Fruit fly (Drosophila melanogaster): ENCODE data around the gene CG14316.

The CG14316 gene

dm6 chr3R:18199177-18199884 lies 47.4 kb downstream of the CG14316 start, which contains the start of the genes Ssdp and CG7985 (continued):
- peak; percentile 97 for TF ChIP-seq CG17385 (GFP tag; optimal IDR thresholded peaks at IDR 0.05)
- peak; percentile 90 for TF ChIP-seq Deaf1 (tag; optimal IDR thresholded peaks at IDR 0.05)
- peak; percentile 91 for TF ChIP-seq Sin3A (optimal IDR thresholded peaks at IDR 0.05)
- peak; percentile 79 for TF ChIP-seq Lhr (GFP tag; optimal IDR thresholded peaks at IDR 0.05)
- peak; percentile 27 for TF ChIP-seq Sry-δ (GFP tag; optimal IDR thresholded peaks at IDR 0.05)
- TF ChIP-seq CG1603 (tag; optimal IDR thresholded peaks at IDR 0.05): peak; percentile 27
- TF ChIP-seq Ets97D (GFP tag; optimal IDR thresholded peaks at IDR 0.05): peak; percentile 66
- peak; percentile 26 for TF ChIP-seq CG2712 (tag; optimal IDR thresholded peaks at IDR 0.05)
- TF ChIP-seq CG4854 (GFP tag; optimal IDR thresholded peaks at IDR 0.05): peak; percentile 46
- peak; percentile 64 for TF ChIP-seq trem (tag; optimal IDR thresholded peaks at IDR 0.05)
- TF ChIP-seq psq (GFP tag; optimal IDR thresholded peaks at IDR 0.05): peak; percentile 92
- no peak for TF ChIP-seq CG12236 (GFP tag; optimal IDR thresholded peaks at IDR 0.05)
- peak; percentile 9 for TF ChIP-seq Mad (GFP tag; optimal IDR thresholded peaks at IDR 0.05)
- TF ChIP-seq CG10267 (tag; optimal IDR thresholded peaks at IDR 0.05): peak; percentile 8
- no peak for TF ChIP-seq CG7745 (tag; optimal IDR thresholded peaks at IDR 0.05)
- peak; percentile 24 for TF ChIP-seq Max (GFP tag; optimal IDR thresholded peaks at IDR 0.05)
- TF ChIP-seq onecut (GFP tag; IDR thresholded peaks at IDR 0.05): peak; percentile 86
- peak; percentile 54 for TF ChIP-seq Hmr (GFP tag; optimal IDR thresholded peaks at IDR 0.05)
- no peak for TF ChIP-seq Dfd (GFP tag; optimal IDR thresholded peaks at IDR 0.05)
- TF ChIP-seq CG2120 (GFP tag; optimal IDR thresholded peaks at IDR 0.05): peak; percentile 33
- TF ChIP-seq CG7928 (GFP tag; optimal IDR thresholded peaks at IDR 0.05): peak; percentile 8
- peak; percentile 20 for TF ChIP-seq CG33213 (GFP tag; optimal IDR thresholded peaks at IDR 0.05)
- no peak for TF ChIP-seq Hey (tag; optimal IDR thresholded peaks at IDR 0.05)
- TF ChIP-seq bcd (GFP tag; optimal IDR thresholded peaks at IDR 0.05): peak; percentile 26
- TF ChIP-seq pzg (GFP tag; optimal IDR thresholded peaks at IDR 0.05): peak; percentile 87
- TF ChIP-seq CG10147 (GFP tag; optimal IDR thresholded peaks at IDR 0.05): peak; percentile 12
- TF ChIP-seq Ssrp (tag; optimal IDR thresholded peaks at IDR 0.05): no peak
- TF ChIP-seq MESR4 (GFP tag; optimal IDR thresholded peaks at IDR 0.05): peak; percentile 80
- TF ChIP-seq sens (GFP tag): peak; percentile 14
- TF ChIP-seq Xbp1 (GFP tag; optimal IDR thresholded peaks at IDR 0.05): peak; percentile 3
- TF ChIP-seq zen2 (GFP tag; IDR thresholded peaks at IDR 0.05; ENCODE audit: partially characterized antibody): no peak
- TF ChIP-seq YL-1 (GFP tag; optimal IDR thresholded peaks at IDR 0.05): peak; percentile 42
- TF ChIP-seq gfzf (GFP tag; optimal IDR thresholded peaks at IDR 0.05): peak; percentile 81
- peak; percentile 60 for TF ChIP-seq CG15514 (GFP tag; optimal IDR thresholded peaks at IDR 0.05)
- peak; percentile 74 for TF ChIP-seq CG12659 (GFP tag; optimal IDR thresholded peaks at IDR 0.05)
- no peak for TF ChIP-seq danr (GFP tag; IDR thresholded peaks at IDR 0.05)
- TF ChIP-seq BEAF-32 (GFP tag; optimal IDR thresholded peaks at IDR 0.05): peak; percentile 66
- peak; percentile 47 for TF ChIP-seq CG14710 (tag; optimal IDR thresholded peaks at IDR 0.05)
- TF ChIP-seq CG6254 (GFP tag; optimal IDR thresholded peaks at IDR 0.05): no peak
- peak; percentile 11 for TF ChIP-seq Hsf (GFP tag; optimal IDR thresholded peaks at IDR 0.05)

DNA sequence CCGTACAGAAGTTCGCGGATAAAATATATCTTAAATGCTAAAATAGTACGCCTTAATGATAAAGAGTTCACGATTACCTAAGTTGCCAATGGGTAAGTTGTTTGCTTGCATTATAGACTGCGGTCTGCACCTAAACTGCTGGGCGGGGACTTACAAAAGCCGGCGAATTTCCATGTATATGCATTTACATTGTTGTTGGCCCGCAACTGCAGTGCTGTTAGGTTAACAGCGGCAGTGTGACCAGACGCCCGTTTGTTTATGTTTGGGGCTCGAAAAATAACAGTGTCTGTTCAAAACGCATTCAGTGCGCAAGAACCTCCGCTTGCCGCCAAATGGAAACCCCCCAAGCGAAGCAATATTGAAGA lies 47.9 kb downstream of the CG14316 start:
- peak; percentile 37 for TF ChIP-seq CG17186 (GFP tag; optimal IDR thresholded peaks at IDR 0.05)
- peak; percentile 60 for TF ChIP-seq Dp (GFP tag; optimal IDR thresholded peaks at IDR 0.05)
- TF ChIP-seq CG15601 (tag; optimal IDR thresholded peaks at IDR 0.05): peak; percentile 43
- no peak for TF ChIP-seq sens (GFP tag)
- peak; percentile 27 for TF ChIP-seq BEAF-32 (GFP tag; optimal IDR thresholded peaks at IDR 0.05)
- peak; percentile 100 for TF ChIP-seq CG10431 (GFP tag; optimal IDR thresholded peaks at IDR 0.05)
- TF ChIP-seq stwl (tag; optimal IDR thresholded peaks at IDR 0.05): peak; percentile 84
- no peak for TF ChIP-seq cwo (GFP tag; optimal IDR thresholded peaks at IDR 0.05)
- peak; percentile 57 for TF ChIP-seq gfzf (GFP tag; optimal IDR thresholded peaks at IDR 0.05)
- TF ChIP-seq luna (GFP tag; optimal IDR thresholded peaks at IDR 0.05): no peak
- peak; percentile 6 for TF ChIP-seq D (optimal IDR thresholded peaks at IDR 0.05)
- TF ChIP-seq D (GFP tag; optimal IDR thresholded peaks at IDR 0.05): no peak
- TF ChIP-seq ewg (GFP tag; optimal IDR thresholded peaks at IDR 0.05): peak; percentile 69
- peak; percentile 45 for TF ChIP-seq CG9797 (GFP tag; optimal IDR thresholded peaks at IDR 0.05)

Measured in whole organism, embryonic.